Fruit fly (Drosophila melanogaster) whole organism, embryonic: ENCODE data around the gene Fign.
A peak's percentile ranks its signal among the peaks of the same experiment; 100 is the strongest.

Source experiments
- Atf6 ChIP-seq: fragments of 200-800 bp; sonication (Bioruptor generic); IDR thresholded peaks from 2 replicates; pipeline ENCODE4 v1.3.6; 2022; ENCODE audit warnings: missing biosample characterization, missing genetic modification characterization
- B-H2 ChIP-seq: fragments of 200-800 bp; sonication (Bioruptor generic); optimal IDR thresholded peaks from 2 replicates; lab custom pipeline; 2018; ENCODE audit warnings: missing biosample characterization, mild to moderate bottlenecking, missing genetic modification characterization
- Bgb ChIP-seq: fragments of 200-800 bp; sonication (Bioruptor generic); IDR thresholded peaks from 2 replicates; pipeline ENCODE4 v1.3.6; 2022; ENCODE audit warnings: missing biosample characterization, missing genetic modification characterization; ENCODE audit not compliant: partially characterized antibody
- Blimp-1 ChIP-seq: fragments of 200-800 bp; sonication (Bioruptor generic); optimal IDR thresholded peaks from 3 replicates; lab custom pipeline; 2018; ENCODE audit warnings: missing biosample characterization, missing genetic modification characterization, mild to moderate bottlenecking, moderate library complexity, missing genetic modification reagents
- CG1024 ChIP-seq: fragments of 200-800 bp; sonication (Bioruptor generic); IDR thresholded peaks from 2 replicates; pipeline ENCODE4 v1.3.6; 2022; ENCODE audit warnings: missing biosample characterization, missing genetic modification characterization
- CG11504 ChIP-seq: fragments of 200-800 bp; sonication (Bioruptor generic); optimal IDR thresholded peaks from 3 replicates; lab custom pipeline; 2019; ENCODE audit warnings: missing biosample characterization, mild to moderate bottlenecking, missing genetic modification characterization, moderate library complexity
- CG11695 ChIP-seq: fragments of 200-800 bp; sonication (Bioruptor generic); IDR thresholded peaks from 3 replicates; pipeline ENCODE4 v1.3.6; 2022; ENCODE audit warnings: missing biosample characterization, missing genetic modification characterization
- CG12104 ChIP-seq: fragments of 200-800 bp; sonication (Bioruptor generic); optimal IDR thresholded peaks from 3 replicates; lab custom pipeline; 2016; ENCODE audit warnings: missing biosample characterization, missing genetic modification characterization
- CG13424 ChIP-seq: fragments of 200-800 bp; sonication (Bioruptor generic); optimal IDR thresholded peaks from 2 replicates; lab custom pipeline; 2019; ENCODE audit warnings: missing biosample characterization, mild to moderate bottlenecking, missing genetic modification characterization, moderate library complexity
- CG13624 ChIP-seq: fragments of 200-800 bp; sonication (Bioruptor generic); optimal IDR thresholded peaks from 2 replicates; lab custom pipeline; 2016; ENCODE audit warnings: missing biosample characterization, missing genetic modification characterization
- CG14860 ChIP-seq: fragments of 200-800 bp; sonication (Bioruptor generic); IDR thresholded peaks from 3 replicates; pipeline ENCODE4 v1.3.6; 2022; ENCODE audit warnings: missing biosample characterization, missing genetic modification characterization; ENCODE audit not compliant: partially characterized antibody
- CG1602 ChIP-seq: fragments of 200-800 bp; sonication (Bioruptor generic); optimal IDR thresholded peaks from 3 replicates; lab custom pipeline; 2016; ENCODE audit warnings: missing biosample characterization, missing genetic modification characterization
- CG16779 ChIP-seq: fragments of 200-800 bp; sonication (Bioruptor generic); IDR thresholded peaks from 2 replicates; pipeline ENCODE4 v1.3.6; 2022; ENCODE audit warnings: missing biosample characterization, missing genetic modification characterization
- CG17802 ChIP-seq: fragments of 200-800 bp; sonication (Bioruptor generic); optimal IDR thresholded peaks from 2 replicates; lab custom pipeline; 2018; ENCODE audit warnings: missing biosample characterization, mild to moderate bottlenecking, missing genetic modification characterization, moderate library complexity
- CG17912 ChIP-seq: fragments of 200-800 bp; sonication (Bioruptor generic); optimal IDR thresholded peaks from 2 replicates; lab custom pipeline; 2018; ENCODE audit warnings: missing biosample characterization, mild to moderate bottlenecking, missing genetic modification characterization
- CG2678 ChIP-seq: fragments of 200-800 bp; sonication (Bioruptor generic); optimal IDR thresholded peaks from 3 replicates; lab custom pipeline; 2019; ENCODE audit warnings: missing biosample characterization, mild to moderate bottlenecking, missing genetic modification characterization, moderate library complexity
- CG31388 ChIP-seq: fragments of 200-800 bp; sonication (Bioruptor generic); optimal IDR thresholded peaks from 2 replicates; lab custom pipeline; 2016; ENCODE audit warnings: missing biosample characterization, missing genetic modification characterization
- CG33213 ChIP-seq: fragments of 200-800 bp; sonication (Bioruptor generic); optimal IDR thresholded peaks from 3 replicates; lab custom pipeline; 2016; ENCODE audit warnings: missing biosample characterization, missing genetic modification characterization
- CG3995 ChIP-seq: fragments of 200-800 bp; sonication (Bioruptor generic); optimal IDR thresholded peaks from 3 replicates; lab custom pipeline; 2016; ENCODE audit warnings: missing biosample characterization, missing genetic modification characterization
- CG4360 ChIP-seq: fragments of 200-800 bp; sonication (Bioruptor generic); IDR thresholded peaks from 2 replicates; pipeline ENCODE4 v1.3.6; 2022; ENCODE audit warnings: missing biosample characterization, missing genetic modification characterization
- CG6654 ChIP-seq: fragments of 200-800 bp; sonication (Bioruptor generic); optimal IDR thresholded peaks from 2 replicates; lab custom pipeline; 2017; ENCODE audit warnings: missing biosample characterization, mild to moderate bottlenecking, missing genetic modification characterization
- CG7357 ChIP-seq: fragments of 200-800 bp; sonication (Bioruptor generic); IDR thresholded peaks from 3 replicates; pipeline ENCODE4 v1.3.6; 2022; ENCODE audit warnings: missing biosample characterization, missing genetic modification characterization
- CG7372 ChIP-seq: fragments of 200-800 bp; sonication (Bioruptor generic); IDR thresholded peaks from 2 replicates; pipeline ENCODE4 v1.3.6; 2022; ENCODE audit warnings: missing biosample characterization, missing genetic modification characterization
- CG7987 ChIP-seq: fragments of 200-800 bp; sonication (Bioruptor generic); optimal IDR thresholded peaks from 2 replicates; lab custom pipeline; 2018; ENCODE audit warnings: missing biosample characterization, mild to moderate bottlenecking, missing genetic modification characterization, moderate library complexity
- CG8089 ChIP-seq: fragments of 200-800 bp; sonication (Bioruptor generic); optimal IDR thresholded peaks from 3 replicates; lab custom pipeline; 2016; ENCODE audit warnings: missing biosample characterization, missing genetic modification characterization
- CG8359 ChIP-seq: fragments of 200-800 bp; sonication (Bioruptor generic); optimal IDR thresholded peaks from 2 replicates; lab custom pipeline; 2017; ENCODE audit warnings: missing biosample characterization, mild to moderate bottlenecking, missing genetic modification characterization, borderline replicate concordance
- Doc3 ChIP-seq: fragments of 200-800 bp; sonication (Bioruptor generic); IDR thresholded peaks from 3 replicates; pipeline ENCODE4 v1.3.6; 2022; ENCODE audit warnings: missing biosample characterization, missing genetic modification characterization; ENCODE audit not compliant: partially characterized antibody
- Eip74EF ChIP-seq, 2 experiments: fragments of 200-800 bp in 1 of 2; fragments of >200 bp in 1 of 2; sonication (Bioruptor generic) in 1 of 2; optimal IDR thresholded peaks; 2 replicates each; lab custom pipeline; 2017 to 2019; ENCODE audit warnings: missing biosample characterization in 2 of 2, missing genetic modification characterization in 2 of 2, mild to moderate bottlenecking in 1 of 2, moderate library complexity in 1 of 2
- HLH4C ChIP-seq: fragments of 200-800 bp; sonication (Bioruptor generic); IDR thresholded peaks from 3 replicates; pipeline ENCODE4 v1.3.6; 2022; ENCODE audit warnings: missing biosample characterization, missing genetic modification characterization; ENCODE audit not compliant: partially characterized antibody
- Ptx1 ChIP-seq: fragments of 200-800 bp; sonication (Bioruptor generic); IDR thresholded peaks from 2 replicates; pipeline ENCODE4 v1.3.6; 2022; ENCODE audit warnings: missing biosample characterization, missing genetic modification characterization
- Six4 ChIP-seq: fragments of 200-800 bp; sonication (Bioruptor generic); optimal IDR thresholded peaks from 2 replicates; lab custom pipeline; 2016; ENCODE audit warnings: missing biosample characterization, missing genetic modification characterization
- Sry-δ ChIP-seq: fragments of 200-800 bp; sonication (Bioruptor generic); optimal IDR thresholded peaks from 2 replicates; lab custom pipeline; 2016; ENCODE audit warnings: missing biosample characterization, missing genetic modification characterization
- bcd ChIP-seq: fragments of 200-800 bp; sonication (Bioruptor generic); optimal IDR thresholded peaks from 2 replicates; lab custom pipeline; 2017; ENCODE audit warnings: missing biosample characterization, mild to moderate bottlenecking, missing genetic modification characterization
- chinmo ChIP-seq: fragments of 200-800 bp; sonication (Bioruptor generic); IDR thresholded peaks from 4 replicates; pipeline ENCODE4 v1.3.6; 2022; ENCODE audit warnings: missing biosample characterization, missing genetic modification characterization; ENCODE audit not compliant: partially characterized antibody
- croc ChIP-seq: fragments of 200-800 bp; sonication (Bioruptor generic); conservative IDR thresholded peaks from 3 replicates; pipeline ENCODE4 v1.3.6; 2022; ENCODE audit warnings: missing biosample characterization, missing genetic modification characterization
- eve ChIP-seq, 2 experiments: fragments of >200 bp; optimal IDR thresholded peaks; 2 replicates each; lab custom pipeline; 2017; ENCODE audit warnings: missing biosample characterization in 2 of 2, missing genetic modification characterization in 2 of 2
- gem ChIP-seq: fragments of 200-800 bp; sonication (Bioruptor generic); optimal IDR thresholded peaks from 2 replicates; lab custom pipeline; 2019; ENCODE audit warnings: missing biosample characterization, mild to moderate bottlenecking, missing genetic modification characterization, moderate library complexity
- grau ChIP-seq: fragments of 200-800 bp; optimal IDR thresholded peaks from 3 replicates; lab custom pipeline; 2019; ENCODE audit warnings: missing biosample characterization, mild to moderate bottlenecking, missing genetic modification characterization, moderate library complexity
- grn ChIP-seq: fragments of 200-800 bp; sonication (Bioruptor generic); optimal IDR thresholded peaks from 3 replicates; lab custom pipeline; 2017; ENCODE audit warnings: missing biosample characterization, missing genetic modification characterization
- hth ChIP-seq: fragments of >200 bp; optimal IDR thresholded peaks from 2 replicates; lab custom pipeline; 2017; ENCODE audit warnings: inconsistent platforms
- lab ChIP-seq: fragments of 200-800 bp; sonication (Bioruptor generic); optimal IDR thresholded peaks from 3 replicates; lab custom pipeline; 2017; ENCODE audit warnings: missing biosample characterization, missing genetic modification characterization, mild to moderate bottlenecking, moderate library complexity, missing genetic modification reagents
- nerfin-1 ChIP-seq: fragments of 200-800 bp; sonication (Bioruptor generic); optimal IDR thresholded peaks from 3 replicates; lab custom pipeline; 2019; ENCODE audit warnings: missing biosample characterization, mild to moderate bottlenecking, missing genetic modification characterization, moderate library complexity
- nmo ChIP-seq: fragments of 200-800 bp; sonication (Bioruptor generic); optimal IDR thresholded peaks from 2 replicates; lab custom pipeline; 2018; ENCODE audit warnings: missing biosample characterization, mild to moderate bottlenecking, missing genetic modification characterization, moderate library complexity
- pnt ChIP-seq: fragments of 200-800 bp; sonication (Bioruptor generic); optimal IDR thresholded peaks from 3 replicates; lab custom pipeline; 2016; ENCODE audit warnings: missing biosample characterization, missing genetic modification characterization
- scrt ChIP-seq: fragments of 200-800 bp; sonication (Bioruptor generic); optimal IDR thresholded peaks from 2 replicates; lab custom pipeline; 2018; ENCODE audit warnings: missing biosample characterization, mild to moderate bottlenecking, missing genetic modification characterization, moderate library complexity
- sima ChIP-seq: fragments of 200-800 bp; sonication (Bioruptor generic); optimal IDR thresholded peaks from 2 replicates; lab custom pipeline; 2016; ENCODE audit warnings: missing biosample characterization, missing genetic modification characterization
- sna ChIP-seq: fragments of 200-800 bp; sonication (Bioruptor generic); IDR thresholded peaks from 2 replicates; pipeline ENCODE4 v1.3.6; 2022; ENCODE audit warnings: missing biosample characterization, missing genetic modification characterization; ENCODE audit not compliant: partially characterized antibody
- stwl ChIP-seq: fragments of 200-800 bp; sonication (Bioruptor generic); optimal IDR thresholded peaks from 3 replicates; lab custom pipeline; 2018; ENCODE audit warnings: missing biosample characterization, mild to moderate bottlenecking, missing genetic modification characterization, moderate library complexity
- twi ChIP-seq: fragments of 200-800 bp; optimal IDR thresholded peaks from 2 replicates; lab custom pipeline; 2019; ENCODE audit warnings: missing biosample characterization, mild to moderate bottlenecking, missing genetic modification characterization, moderate library complexity
- zfh2 ChIP-seq: fragments of 200-800 bp; sonication (Bioruptor generic); optimal IDR thresholded peaks from 2 replicates; lab custom pipeline; 2016; ENCODE audit warnings: missing biosample characterization, missing genetic modification characterization

The Fign gene

DNA sequence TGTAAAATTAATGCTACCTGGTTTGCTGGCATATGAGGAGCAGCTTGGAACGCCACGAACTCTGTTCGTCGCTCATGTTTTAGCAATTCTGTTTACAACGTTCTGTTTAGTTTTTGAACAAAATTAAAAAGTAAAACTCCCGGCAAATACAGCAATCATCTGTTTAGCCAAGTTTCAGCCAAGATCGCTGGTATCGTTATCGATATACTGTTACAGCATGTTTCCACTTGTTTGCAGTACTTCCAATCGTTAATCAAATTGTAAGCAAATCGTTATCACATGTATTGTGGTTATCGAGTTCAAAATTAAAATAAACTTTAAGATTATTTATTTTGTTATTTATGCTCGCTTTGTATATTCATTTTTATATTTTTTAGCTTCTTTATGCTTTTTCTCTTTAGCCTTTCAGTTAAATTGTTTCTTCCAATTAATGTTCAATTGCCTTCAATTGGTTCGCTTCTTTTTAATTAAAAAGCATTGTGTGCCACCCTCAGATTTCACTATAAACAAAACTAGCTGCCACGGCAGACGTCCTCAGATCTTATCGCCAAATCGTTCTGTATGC, at the start of gene Fign, which contains the start of gene CG8837:
Gene Fign (minus strand): TSS at position 142 of the 565 bp plus-strand sequence.
Gene CG8837 (plus strand): TSS at position 515 of the 565 bp plus-strand sequence.
- TF ChIP-seq eve (GFP tag; optimal IDR thresholded peaks at IDR 0.05; lab: Kevin White, UChicago) (no peak), CG33213 (GFP tag; lab: Kevin White, UChicago) (no peak), zfh2 (GFP tag; lab: Kevin White, UChicago) (no peak), grau (tag; lab: Kevin White, UChicago) (no peak), CG14860 (GFP tag; lab: Robert Waterston, UW) (peak; percentile 91), CG31388 (no peak), CG2678 (tag; lab: Kevin White, UChicago) (no peak), grn (GFP tag; lab: Kevin White, UChicago) (no peak), chinmo (GFP tag; lab: Robert Waterston, UW) (peak; percentile 68; the same call in 1 of the 4 replicates), CG3995 (GFP tag; lab: Kevin White, UChicago) (peak; percentile 67), Six4 (GFP tag; lab: Kevin White, UChicago) (no peak), CG11504 (tag; lab: Kevin White, UChicago) (no peak), sna (peak; percentile 84), CG17912 (GFP tag; lab: Kevin White, UChicago) (no peak), CG17802 (tag; lab: Kevin White, UChicago) (peak; percentile 42), nmo (GFP tag; lab: Kevin White, UChicago) (peak; percentile 26), Eip74EF (GFP tag; optimal IDR thresholded peaks at IDR 0.05; lab: Kevin White, UChicago) (no peak), nerfin-1 (tag; lab: Kevin White, UChicago) (no peak), CG16779 (no peak), CG13624 (GFP tag; lab: Kevin White, UChicago) (no peak), CG13424 (tag; lab: Kevin White, UChicago) (no peak), CG1602 (GFP tag; lab: Kevin White, UChicago) (no peak), CG8089 (GFP tag; lab: Kevin White, UChicago) (no peak), sima (GFP tag; lab: Kevin White, UChicago) (no peak), croc (GFP tag; lab: Robert Waterston, UW) (no peak), stwl (tag; lab: Kevin White, UChicago) (peak; percentile 98), CG1024 (0 out of 2 replicates have a peak, but pooled peaks have one; percentile 25), Sry-δ (GFP tag; lab: Kevin White, UChicago) (peak; percentile 65), Blimp-1 (peak; percentile 94), Bgb (peak; percentile 94), hth (lab: Kevin White, UChicago) (no peak), CG7372 (no peak), scrt (GFP tag; lab: Kevin White, UChicago) (no peak), CG7987 (no peak), B-H2 (GFP tag; lab: Kevin White, UChicago) (no peak), gem (tag; lab: Kevin White, UChicago) (no peak), bcd (GFP tag; lab: Kevin White, UChicago) (no peak), Doc3 (GFP tag; lab: Robert Waterston, UW) (peak; percentile 70; the same call in 2 of the 3 replicates), Ptx1 (no peak), CG11695 (GFP tag; lab: Robert Waterston, UW) (no peak), CG6654 (GFP tag; lab: Kevin White, UChicago) (no peak), Atf6 (GFP tag; lab: Robert Waterston, UW) (no peak), pnt (GFP tag; lab: Kevin White, UChicago) (no peak), CG7357 (GFP tag; lab: Robert Waterston, UW) (peak; percentile 95), twi (tag; lab: Kevin White, UChicago) (no peak), HLH4C (GFP tag; lab: Robert Waterston, UW) (peak; percentile 98), lab (GFP tag; lab: Kevin White, UChicago) (no peak), CG12104 (GFP tag; lab: Kevin White, UChicago) (no peak), CG4360 (no peak), CG8359 (no peak)
